Worm (Caenorhabditis elegans): ENCODE measurements around the gene C33B4.4.
A peak's percentile ranks its signal among the peaks of the same experiment; 100 is the strongest.

The C33B4.4 gene

DNA sequence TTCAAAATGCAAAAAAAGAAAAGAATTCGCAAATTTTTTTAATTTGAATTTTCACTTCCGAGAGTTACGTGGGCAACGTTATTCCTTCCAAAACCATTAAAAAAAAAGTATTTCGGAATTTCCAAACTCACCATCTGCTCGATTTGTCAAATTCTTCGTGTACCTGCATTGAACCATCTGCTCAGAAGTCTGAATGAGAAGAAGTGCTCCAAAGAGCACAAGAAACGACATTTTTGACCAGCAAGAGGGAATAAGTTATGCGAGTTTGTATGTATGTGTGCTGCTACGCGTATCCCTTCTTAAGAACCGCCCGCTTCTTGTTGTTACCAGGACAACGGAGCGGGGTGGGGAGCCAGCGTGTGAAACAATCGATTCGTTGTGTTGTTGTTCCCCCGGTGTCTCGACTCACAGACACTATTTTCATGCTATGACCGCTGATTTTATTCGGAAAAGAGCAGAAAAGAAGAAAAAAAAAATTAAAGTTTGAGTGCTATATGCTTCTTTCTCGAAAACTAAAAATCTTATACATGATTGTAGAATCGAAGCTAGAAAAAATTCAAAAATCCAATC is 39.9 kb downstream of the C33B4.4 start, which contains the start of gene lgc-20:
Gene lgc-20, minus strand, starts transcription at position 311 of the 570 bp plus-strand sequence.
- TF ChIP-seq ceh-39 (tag; optimal IDR thresholded peaks at IDR 0.05) (no peak), elt-1 (tag; optimal IDR thresholded peaks at IDR 0.05; ENCODE audit: borderline replicate concordance, insufficient read depth) (no peak), bed-3 (GFP tag; optimal IDR thresholded peaks at IDR 0.05) (no peak), hlh-1 (tag; optimal IDR thresholded peaks at IDR 0.05) (no peak), elt-3 (tag; optimal IDR thresholded peaks at IDR 0.05) (no peak), unc-62 (GFP tag; optimal IDR thresholded peaks at IDR 0.05) (no peak), cnd-1 (tag; optimal IDR thresholded peaks at IDR 0.05) (no peak), mab-5 (tag; optimal IDR thresholded peaks at IDR 0.05) (no peak), M03D4.4 (tag; optimal IDR thresholded peaks at IDR 0.05) (no peak), mep-1 (tag; optimal IDR thresholded peaks at IDR 0.05) (no peak), lin-13 (tag; optimal IDR thresholded peaks at IDR 0.05) (no peak), zip-8 (tag; optimal IDR thresholded peaks at IDR 0.05) (no peak), lsy-2 (tag; optimal IDR thresholded peaks at IDR 0.05) (no peak)

DNA sequence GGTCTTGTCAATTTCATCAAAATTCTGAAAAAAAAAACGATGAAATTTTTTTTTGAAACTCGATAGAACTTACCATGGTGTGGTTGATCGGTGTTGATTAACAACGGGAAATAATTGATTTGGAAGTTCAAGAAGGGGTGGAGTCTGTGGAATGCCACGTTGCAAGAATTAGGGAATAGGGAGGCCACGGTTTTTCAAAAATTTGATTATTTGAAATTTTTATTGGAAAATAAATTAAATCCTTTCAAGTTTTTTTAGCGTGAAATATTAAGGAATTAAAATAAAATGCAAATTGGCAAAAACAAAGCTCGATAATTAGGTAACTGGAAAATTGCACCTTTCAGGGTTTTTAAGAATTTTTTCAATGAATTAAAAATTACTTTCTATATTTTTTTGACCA is 43.7 kb downstream of the C33B4.4 start, which contains the start of gene rmd-3:
Gene rmd-3, minus strand, starts transcription at position 101 of the 400 bp plus-strand sequence.
- TF ChIP-seq bed-3 (GFP tag; optimal IDR thresholded peaks at IDR 0.05) (no peak), sem-2 (GFP tag; optimal IDR thresholded peaks at IDR 0.05) (no peak), flh-1 (GFP tag; optimal IDR thresholded peaks at IDR 0.05) (no peak), hlh-1 (tag; optimal IDR thresholded peaks at IDR 0.05) (no peak), nhr-12 (tag; optimal IDR thresholded peaks at IDR 0.05) (no peak), tbx-8 (GFP tag; optimal IDR thresholded peaks at IDR 0.05) (no peak), ceh-39 (tag; optimal IDR thresholded peaks at IDR 0.05) (no peak)

DNA sequence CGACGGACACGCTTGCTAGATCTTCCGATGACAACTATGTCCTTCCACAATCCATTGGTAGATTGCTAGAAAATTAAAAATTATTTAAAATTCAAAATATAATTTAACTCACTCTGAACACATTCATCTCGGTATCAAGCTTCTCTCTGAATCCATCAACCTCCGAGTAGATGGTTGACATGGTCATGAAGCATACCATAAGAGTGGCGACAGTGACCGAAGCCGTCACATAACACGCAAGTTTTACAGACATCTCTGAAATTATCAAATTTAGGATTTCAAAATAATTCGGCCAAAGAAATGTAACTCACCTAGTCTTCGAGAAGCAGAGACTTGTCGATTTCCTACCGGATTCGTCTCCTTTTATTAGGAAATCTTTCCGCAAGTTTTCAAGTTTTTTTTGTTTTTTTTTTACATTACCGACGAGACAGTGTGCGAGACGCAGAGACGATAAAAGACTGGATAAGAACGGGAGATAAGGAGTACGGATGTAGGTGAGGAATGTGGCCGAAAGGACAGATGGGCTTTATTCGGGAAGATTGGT is 45.7 kb downstream of the C33B4.4 start, which contains the start of gene sqt-1:
Gene sqt-1, minus strand, starts transcription at position 341 of the 544 bp plus-strand sequence.
- TF ChIP-seq bed-3 (GFP tag; optimal IDR thresholded peaks at IDR 0.05) (no peak), unc-120 (tag; optimal IDR thresholded peaks at IDR 0.05; ENCODE audit: poor library complexity, severe bottlenecking) (no peak), ces-1 (GFP tag; optimal IDR thresholded peaks at IDR 0.05) (no peak), lsy-2 (tag; optimal IDR thresholded peaks at IDR 0.05) (no peak), nhr-76 (tag; optimal IDR thresholded peaks at IDR 0.05) (no peak), snpc-4 (tag; optimal IDR thresholded peaks at IDR 0.05) (no peak), lin-32 (GFP tag; optimal IDR thresholded peaks at IDR 0.05) (no peak), ceh-39 (tag; optimal IDR thresholded peaks at IDR 0.05) (no peak), blmp-1 (tag; optimal IDR thresholded peaks at IDR 0.05) (no peak)

DNA sequence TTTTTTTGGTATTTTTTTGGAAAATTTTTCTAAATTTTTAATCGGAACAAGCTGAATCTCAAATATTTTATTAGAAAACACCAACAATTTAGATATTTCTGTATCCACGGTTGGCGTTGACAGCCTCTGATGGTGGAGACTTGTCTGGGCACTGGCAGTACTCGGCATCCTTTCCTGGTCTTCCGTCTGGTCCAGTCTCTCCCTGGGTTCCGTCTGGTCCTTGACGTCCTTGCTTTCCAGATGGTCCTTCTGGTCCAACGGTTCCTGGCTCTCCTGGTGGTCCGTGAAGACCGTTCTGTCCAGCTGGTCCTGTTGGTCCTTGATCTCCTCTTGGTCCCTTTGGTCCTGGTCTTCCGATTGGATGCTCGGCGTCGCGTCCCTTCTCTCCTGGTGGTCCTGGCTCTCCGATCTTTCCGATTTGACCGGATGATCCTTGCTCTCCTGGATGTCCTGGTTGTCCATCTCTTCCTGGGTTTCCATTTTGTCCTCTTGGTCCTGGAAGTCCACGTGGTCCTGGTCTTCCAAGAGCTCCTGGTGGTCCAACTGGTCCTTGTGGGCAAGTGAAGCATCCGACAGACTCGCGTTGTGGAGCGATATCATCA is 46.5 kb downstream of the C33B4.4 start:
- no peak for TF ChIP-seq ces-1 (GFP tag; optimal IDR thresholded peaks at IDR 0.05)
- no peak for TF ChIP-seq drap-1 (GFP tag; optimal IDR thresholded peaks at IDR 0.05)
- no peak for TF ChIP-seq ztf-11 (tag; optimal IDR thresholded peaks at IDR 0.05)
- no peak for TF ChIP-seq elt-1 (tag; optimal IDR thresholded peaks at IDR 0.05; ENCODE audit: borderline replicate concordance, insufficient read depth)
- TF ChIP-seq mls-2 (tag; optimal IDR thresholded peaks at IDR 0.05) = no peak
- TF ChIP-seq zip-8 (tag; optimal IDR thresholded peaks at IDR 0.05) = no peak
- TF ChIP-seq ceh-83 (GFP tag; optimal IDR thresholded peaks at IDR 0.05) = no peak
- TF ChIP-seq unc-62 (GFP tag; optimal IDR thresholded peaks at IDR 0.05) = no peak
- no peak for TF ChIP-seq snpc-4 (tag; optimal IDR thresholded peaks at IDR 0.05)
- TF ChIP-seq nhr-12 (tag; optimal IDR thresholded peaks at IDR 0.05) = no peak

DNA sequence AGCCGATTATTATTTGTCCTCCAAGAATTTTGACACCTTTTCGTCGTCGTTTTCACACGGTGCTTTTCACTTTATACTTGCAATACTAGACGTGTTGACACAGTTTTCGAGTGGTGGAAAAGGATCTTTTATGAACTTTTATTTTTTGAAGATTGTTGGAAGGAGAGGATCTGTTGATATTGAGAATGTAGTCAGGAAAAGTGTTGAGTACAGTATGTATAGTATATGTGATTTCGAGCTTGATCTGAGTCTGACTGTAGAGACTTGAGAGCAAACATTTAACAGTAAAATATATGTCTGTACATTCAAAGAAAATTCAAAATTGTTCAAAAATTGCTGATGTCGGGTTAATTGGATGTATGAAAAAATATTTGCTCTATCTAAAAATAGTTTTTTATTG is 47.1 kb downstream of the C33B4.4 start:
- no peak for TF ChIP-seq flh-1 (GFP tag; optimal IDR thresholded peaks at IDR 0.05)

DNA sequence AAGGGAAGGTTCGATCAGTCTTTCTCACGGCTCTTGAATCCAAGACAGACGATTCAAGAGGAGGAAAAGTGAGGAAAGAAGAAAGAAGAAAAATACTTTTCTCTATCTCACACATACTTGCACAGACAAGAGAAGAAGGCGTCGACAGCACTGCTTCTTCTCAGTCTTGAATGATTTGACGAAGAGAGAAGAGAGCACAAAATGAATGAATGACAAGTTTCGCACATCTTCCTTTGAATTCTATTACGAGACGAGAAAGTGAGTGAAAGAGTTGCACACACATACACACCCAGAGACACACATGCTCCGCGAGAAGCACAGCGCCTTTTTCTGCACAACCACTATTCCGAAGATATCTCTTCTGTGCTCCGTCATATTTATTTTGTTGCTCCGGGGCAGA is 47.6 kb downstream of the C33B4.4 start:
- TF ChIP-seq cnd-1 (tag; optimal IDR thresholded peaks at IDR 0.05) = no peak
- peak; percentile 96 for TF ChIP-seq ces-1 (GFP tag; optimal IDR thresholded peaks at IDR 0.05)

Measured in whole organism, mixed stage, embryonic.